Worm (Caenorhabditis elegans): Measurements from ENCODE around the gene swan-2.

ce11 chrV:13751811-13752210 lies 52.3 kb downstream of the swan-2 start, which contains the start of gene cld-9:
- no peak for TF ChIP-seq zag-1 (tag; optimal IDR thresholded peaks at IDR 0.05)
- no peak for TF ChIP-seq nhr-237 (tag; optimal IDR thresholded peaks at IDR 0.05)
- TF ChIP-seq ztf-4 (tag; optimal IDR thresholded peaks at IDR 0.05), result no peak

Measured in whole organism, L2 larva.